Worm (Caenorhabditis elegans) whole organism, mixed stage, embryonic: Measurements from ENCODE around the gene srv-16.

Experiments used
- elt-3 ChIP-seq: fragments of 150-350 bp; optimal IDR thresholded peaks from 2 replicates; lab custom pipeline; 2014; ENCODE audit warnings: missing biosample characterization, missing genetic modification characterization
- ham-2 ChIP-seq: fragments of 200-800 bp; sonication (Bioruptor generic); optimal IDR thresholded peaks from 2 replicates; lab custom pipeline; 2018; ENCODE audit warnings: mild to moderate bottlenecking, missing genetic modification characterization, missing compliant biosample characterization
- mab-5 ChIP-seq: fragments of 150-350 bp; optimal IDR thresholded peaks from 2 replicates; lab custom pipeline; 2014; ENCODE audit warnings: missing biosample characterization, missing genetic modification characterization
- mep-1 ChIP-seq: fragments of 150-350 bp; optimal IDR thresholded peaks from 2 replicates; lab custom pipeline; 2017; ENCODE audit warnings: missing biosample characterization, missing genetic modification reagents, missing genetic modification characterization, inconsistent platforms
- nhr-28 ChIP-seq: fragments of 150-350 bp; optimal IDR thresholded peaks from 2 replicates; lab custom pipeline; 2014; ENCODE audit warnings: missing biosample characterization, missing genetic modification characterization
- ztf-11 ChIP-seq: fragments of 150-350 bp; optimal IDR thresholded peaks from 2 replicates; lab custom pipeline; 2014; ENCODE audit warnings: missing biosample characterization, missing genetic modification characterization

DNA sequence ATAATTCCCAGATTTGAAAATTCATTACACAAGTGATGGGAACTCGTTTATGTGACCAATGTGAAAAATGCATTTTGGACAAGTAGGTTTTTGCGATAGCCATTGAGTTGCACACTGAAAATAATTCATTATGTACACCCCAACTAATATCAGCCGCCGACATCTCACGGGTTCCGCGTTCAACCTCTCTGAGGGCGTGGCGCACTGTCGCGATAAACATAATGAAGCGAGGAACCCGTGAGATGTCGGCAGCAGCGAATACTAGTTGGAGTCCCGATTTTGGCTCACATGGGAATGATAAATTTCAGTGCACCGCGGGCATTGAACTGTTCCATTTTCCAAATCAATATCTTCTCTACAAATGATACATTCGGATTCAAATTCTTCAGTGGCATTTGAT, 3.4 kb upstream of the srv-16 start:
- TF ChIP-seq elt-3 (tag; lab: Kevin White, UChicago), result no peak
- no peak for TF ChIP-seq mab-5 (tag; lab: Kevin White, UChicago)
- no peak for TF ChIP-seq mep-1 (tag; lab: Kevin White, UChicago)
- no peak for TF ChIP-seq nhr-28 (tag; lab: Kevin White, UChicago)
- no peak for TF ChIP-seq ham-2
- TF ChIP-seq ztf-11, result no peak
